Worm (Caenorhabditis elegans) whole organism, L2 larva: ENCODE results near the gene F02H6.7.

Experiments
- Y55F3AM.14 ChIP-seq: fragments of 200-800 bp; sonication (Bioruptor generic); optimal IDR thresholded peaks from 2 replicates; lab custom pipeline; 2018; ENCODE audit warnings: mild to moderate bottlenecking, missing genetic modification characterization, missing compliant biosample characterization
- lsy-2 ChIP-seq, 2 experiments: fragments of 150-350 bp in 1 of 2; sonication (generic microtip) in 1 of 2; optimal IDR thresholded peaks; 2 replicates each; lab custom pipeline; 2014 to 2017; ENCODE audit warnings: missing biosample characterization in 2 of 2, missing genetic modification characterization in 2 of 2
- snpc-4 ChIP-seq: fragments of 150-350 bp; optimal IDR thresholded peaks from 2 replicates; lab custom pipeline; 2014; ENCODE audit warnings: missing biosample characterization, missing genetic modification characterization

- TF ChIP-seq snpc-4 (tag; lab: Kevin White, UChicago) (no peak), lsy-2 (tag; optimal IDR thresholded peaks at IDR 0.05; lab: Kevin White, UChicago) (no peak), Y55F3AM.14 (no peak)
These were observed 21.5 kb upstream of the F02H6.7 start for ce11 chrIV:14249447-14249846.
